Worm (Caenorhabditis elegans): ENCODE measurements around the gene oac-38.

The oac-38 gene

DNA sequence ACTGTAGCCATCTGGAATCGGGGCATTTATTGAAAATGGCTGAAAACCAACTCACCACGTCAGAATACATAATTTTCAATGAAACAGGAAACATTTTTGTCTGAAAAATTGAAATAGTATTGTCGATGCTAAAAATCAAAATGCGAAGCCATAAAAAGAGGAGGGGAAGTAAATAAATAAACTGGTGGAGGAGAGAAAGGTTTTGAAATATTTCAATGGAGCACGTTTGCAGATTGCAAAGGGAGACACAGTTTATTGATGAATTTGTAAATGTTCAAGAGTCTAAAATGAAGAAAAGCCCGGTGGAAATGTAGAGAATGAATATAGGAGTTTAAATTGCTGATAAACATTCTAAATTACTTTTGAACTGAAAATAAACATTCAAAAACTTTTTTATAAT, 50.1 kb downstream of the oac-38 start, which contains the start of gene F52B11.5:
F52B11.5 (minus strand) TSS at position 178 of the 400 bp plus-strand sequence.
- TF ChIP-seq elt-2 (tag; optimal IDR thresholded peaks at IDR 0.05) (peak; percentile 11), nhr-23 (tag; optimal IDR thresholded peaks at IDR 0.05) (no peak), elt-3 (tag; optimal IDR thresholded peaks at IDR 0.05) (no peak), pha-4 (tag; optimal IDR thresholded peaks at IDR 0.05) (peak; percentile 91), skn-1 (tag; optimal IDR thresholded peaks at IDR 0.05) (peak; percentile 3), fkh-10 (GFP tag; optimal IDR thresholded peaks at IDR 0.05) (no peak), pqm-1 (tag; optimal IDR thresholded peaks at IDR 0.05) (peak; percentile 8)

All from whole organism, L3 larva.